Worm (Caenorhabditis elegans) whole organism, L1 larva: ENCODE data around the gene R01E6.2.

Experiments used
- C04F5.9 ChIP-seq: sonication (generic microtip); optimal IDR thresholded peaks from 2 replicates; lab custom pipeline; 2016; ENCODE audit warnings: missing genetic modification characterization, missing compliant biosample characterization
- C16A3.4 ChIP-seq: fragments of 150-350 bp; optimal IDR thresholded peaks from 2 replicates; lab custom pipeline; 2014; ENCODE audit warnings: missing biosample characterization, missing genetic modification characterization
- C34B4.2 ChIP-seq: sonication (generic microtip); optimal IDR thresholded peaks from 2 replicates; lab custom pipeline; 2017; ENCODE audit warnings: mild to moderate bottlenecking, missing genetic modification characterization, missing compliant biosample characterization
- F16B12.6 ChIP-seq: fragments of 150-350 bp; optimal IDR thresholded peaks from 2 replicates; lab custom pipeline; 2014; ENCODE audit warnings: missing biosample characterization, missing genetic modification characterization
- Y116A8C.19 ChIP-seq: sonication (generic microtip); optimal IDR thresholded peaks from 2 replicates; lab custom pipeline; 2016; ENCODE audit warnings: missing compliant biosample characterization, missing genetic modification characterization, borderline replicate concordance
- ceh-8 ChIP-seq: fragments of 200-800 bp; sonication (Bioruptor generic); optimal IDR thresholded peaks from 2 replicates; lab custom pipeline; 2018; ENCODE audit warnings: mild to moderate bottlenecking, missing genetic modification characterization, moderate library complexity, missing compliant biosample characterization
- ceh-90 ChIP-seq: sonication (generic microtip); optimal IDR thresholded peaks from 2 replicates; lab custom pipeline; 2016; ENCODE audit warnings: missing genetic modification characterization, missing compliant biosample characterization
- ces-1 ChIP-seq: fragments of 150-350 bp; optimal IDR thresholded peaks from 2 replicates; lab custom pipeline; 2014; ENCODE audit warnings: missing biosample characterization, missing genetic modification reagents, missing genetic modification characterization
- dsc-1 ChIP-seq: sonication (generic microtip); optimal IDR thresholded peaks from 2 replicates; lab custom pipeline; 2016; ENCODE audit warnings: mild to moderate bottlenecking, missing genetic modification characterization, missing compliant biosample characterization
- efl-1 ChIP-seq, 4 experiments: fragments of 150-350 bp; optimal IDR thresholded peaks in 3 of 4; peaks in 1 of 4; 1 replicate in 1 of 4; 2 replicates in 3 of 4; lab custom pipeline; 2014; ENCODE audit warnings: missing biosample characterization in 2 of 4, missing genetic modification characterization in 2 of 4, missing genetic modification reagents in 2 of 4
- egl-13 ChIP-seq: sonication (generic microtip); optimal IDR thresholded peaks from 2 replicates; lab custom pipeline; 2016; ENCODE audit warnings: missing genotype, missing genetic modification reagents, missing genetic modification characterization, missing compliant biosample characterization
- ets-5 ChIP-seq: fragments of 200-800 bp; sonication (Bioruptor generic); IDR thresholded peaks from 2 replicates; pipeline ENCODE4 v1.3.6; 2022; ENCODE audit warnings: missing genetic modification characterization, missing compliant biosample characterization
- fkh-4 ChIP-seq: sonication (generic microtip); optimal IDR thresholded peaks from 2 replicates; lab custom pipeline; 2016; ENCODE audit warnings: missing compliant biosample characterization, missing genetic modification characterization, borderline replicate concordance
- fkh-8 ChIP-seq: sonication (generic microtip); optimal IDR thresholded peaks from 2 replicates; lab custom pipeline; 2016; ENCODE audit warnings: mild to moderate bottlenecking, missing genetic modification characterization, missing compliant biosample characterization
- fos-1 ChIP-seq: fragments of 150-350 bp; optimal IDR thresholded peaks from 2 replicates; lab custom pipeline; 2014; ENCODE audit warnings: missing biosample characterization, missing genetic modification characterization
- hlh-17 ChIP-seq: fragments of 200-800 bp; sonication (Bioruptor generic); optimal IDR thresholded peaks from 2 replicates; lab custom pipeline; 2018; ENCODE audit warnings: missing genetic modification characterization, mild to moderate bottlenecking, missing compliant biosample characterization, moderate library complexity, borderline replicate concordance
- irx-1 ChIP-seq: sonication (generic microtip); optimal IDR thresholded peaks from 2 replicates; lab custom pipeline; 2016; ENCODE audit warnings: missing genetic modification characterization, missing compliant biosample characterization
- jun-1 ChIP-seq: fragments of 150-350 bp; optimal IDR thresholded peaks from 2 replicates; lab custom pipeline; 2014; ENCODE audit warnings: missing biosample characterization, missing genetic modification reagents, missing genetic modification characterization
- lin-13 ChIP-seq: fragments of 150-350 bp; optimal IDR thresholded peaks from 2 replicates; lab custom pipeline; 2014; ENCODE audit warnings: missing biosample characterization, missing genetic modification reagents, missing genetic modification characterization
- lin-15B ChIP-seq: fragments of 150-350 bp; sonication (generic microtip); optimal IDR thresholded peaks from 3 replicates; lab custom pipeline; 2014; ENCODE audit warnings: missing biosample characterization, missing genetic modification characterization
- lin-35 ChIP-seq, 2 experiments: fragments of 150-350 bp; optimal IDR thresholded peaks; 2 replicates each; lab custom pipeline; 2014; ENCODE audit warnings: missing biosample characterization in 2 of 2, missing genetic modification characterization in 2 of 2, missing genetic modification reagents in 2 of 2
- lin-39 ChIP-seq: fragments of 150-350 bp; optimal IDR thresholded peaks from 2 replicates; lab custom pipeline; 2014; ENCODE audit warnings: missing biosample characterization, missing genetic modification reagents, missing genetic modification characterization
- lir-3 ChIP-seq: sonication (generic microtip); optimal IDR thresholded peaks from 2 replicates; lab custom pipeline; 2016; ENCODE audit warnings: mild to moderate bottlenecking, missing genetic modification characterization, moderate library complexity, missing compliant biosample characterization; ENCODE audit not compliant: poor library complexity
- mab-9 ChIP-seq: fragments of 200-800 bp; sonication (Bioruptor generic); IDR thresholded peaks from 2 replicates; pipeline ENCODE4 v1.3.6; 2022; ENCODE audit warnings: missing genetic modification reagents, missing genetic modification characterization, missing compliant biosample characterization
- mef-2 ChIP-seq: fragments of 150-350 bp; optimal IDR thresholded peaks from 2 replicates; lab custom pipeline; 2014; ENCODE audit warnings: missing biosample characterization, missing genetic modification characterization
- mep-1 ChIP-seq: fragments of 150-350 bp; optimal IDR thresholded peaks from 2 replicates; lab custom pipeline; 2014; ENCODE audit warnings: missing biosample characterization, missing genetic modification characterization
- nhr-11 ChIP-seq: fragments of 150-350 bp; optimal IDR thresholded peaks from 2 replicates; lab custom pipeline; 2014; ENCODE audit warnings: missing biosample characterization, missing genetic modification characterization
- nhr-19 ChIP-seq: fragments of 200-800 bp; sonication (Bioruptor generic); conservative IDR thresholded peaks from 2 replicates; pipeline ENCODE4 v1.3.6; 2022; ENCODE audit warnings: missing genetic modification characterization, missing compliant biosample characterization
- nhr-20 ChIP-seq: sonication (generic microtip); optimal IDR thresholded peaks from 2 replicates; lab custom pipeline; 2016; ENCODE audit warnings: mild to moderate bottlenecking, missing genetic modification characterization, missing compliant biosample characterization
- nhr-237 ChIP-seq: fragments of 150-350 bp; optimal IDR thresholded peaks from 2 replicates; lab custom pipeline; 2014; ENCODE audit warnings: missing biosample characterization, missing genetic modification characterization
- nhr-28 ChIP-seq: fragments of 150-350 bp; optimal IDR thresholded peaks from 2 replicates; lab custom pipeline; 2014; ENCODE audit warnings: missing biosample characterization, missing genetic modification characterization
- nhr-47 ChIP-seq: sonication (generic microtip); optimal IDR thresholded peaks from 2 replicates; lab custom pipeline; 2016; ENCODE audit warnings: mild to moderate bottlenecking, missing genetic modification characterization, moderate library complexity, missing compliant biosample characterization
- nhr-71 ChIP-seq: sonication (generic microtip); optimal IDR thresholded peaks from 2 replicates; lab custom pipeline; 2016; ENCODE audit warnings: mild to moderate bottlenecking, missing genetic modification characterization, moderate library complexity, missing compliant biosample characterization
- nhr-84 ChIP-seq: sonication (generic microtip); optimal IDR thresholded peaks from 2 replicates; lab custom pipeline; 2017; ENCODE audit warnings: missing biosample characterization, missing genetic modification characterization
- nhr-85 ChIP-seq: sonication (generic microtip); peaks from one replicate; lab custom pipeline; 2016; ENCODE audit warnings: missing genetic modification characterization, inconsistent platforms, missing compliant biosample characterization
- pax-3 ChIP-seq: fragments of 200-800 bp; sonication (Bioruptor generic); optimal IDR thresholded peaks from 2 replicates; lab custom pipeline; 2018; ENCODE audit warnings: mild to moderate bottlenecking, missing genetic modification characterization, moderate library complexity, missing compliant biosample characterization
- pqm-1 ChIP-seq: sonication (generic microtip); optimal IDR thresholded peaks from 3 replicates; lab custom pipeline; 2017; ENCODE audit warnings: missing biosample characterization, missing genetic modification characterization
- skn-1 ChIP-seq: fragments of 150-350 bp; optimal IDR thresholded peaks from 2 replicates; lab custom pipeline; 2014; ENCODE audit warnings: missing biosample characterization, missing genetic modification characterization
- snpc-4 ChIP-seq: fragments of 150-350 bp; optimal IDR thresholded peaks from 2 replicates; lab custom pipeline; 2014; ENCODE audit warnings: missing biosample characterization, missing genetic modification characterization
- snu-23 ChIP-seq: sonication (generic microtip); optimal IDR thresholded peaks from 2 replicates; lab custom pipeline; 2016; ENCODE audit warnings: missing genetic modification characterization, missing compliant biosample characterization
- sox-4 ChIP-seq: sonication (generic microtip); optimal IDR thresholded peaks from 2 replicates; lab custom pipeline; 2016; ENCODE audit warnings: missing genetic modification characterization, missing compliant biosample characterization
- sup-37 ChIP-seq: fragments of 200-800 bp; sonication (Bioruptor generic); optimal IDR thresholded peaks from 2 replicates; lab custom pipeline; 2018; ENCODE audit warnings: mild to moderate bottlenecking, missing genetic modification characterization, missing compliant biosample characterization
- tbx-2 ChIP-seq: sonication (generic microtip); optimal IDR thresholded peaks from 2 replicates; lab custom pipeline; 2016; ENCODE audit warnings: missing genetic modification characterization, missing compliant biosample characterization
- tlp-1 ChIP-seq: fragments of 150-350 bp; optimal IDR thresholded peaks from 2 replicates; lab custom pipeline; 2014; ENCODE audit warnings: missing biosample characterization, missing genetic modification characterization
- unc-30 ChIP-seq: sonication (generic microtip); optimal IDR thresholded peaks from 2 replicates; lab custom pipeline; 2017; ENCODE audit warnings: missing biosample characterization, missing genetic modification characterization
- zag-1 ChIP-seq: fragments of 150-350 bp; optimal IDR thresholded peaks from 2 replicates; lab custom pipeline; 2014; ENCODE audit warnings: missing biosample characterization, missing genetic modification characterization
- zip-4 ChIP-seq: fragments of 200-800 bp; sonication (Bioruptor generic); optimal IDR thresholded peaks from 2 replicates; lab custom pipeline; 2018; ENCODE audit warnings: mild to moderate bottlenecking, missing genetic modification characterization, moderate library complexity, missing compliant biosample characterization
- ztf-11 ChIP-seq, 2 experiments: sonication (generic microtip); optimal IDR thresholded peaks; 2 replicates each; lab custom pipeline; 2016 to 2017; ENCODE audit warnings: missing genetic modification characterization in 2 of 2, missing biosample characterization in 1 of 2, missing compliant biosample characterization in 1 of 2
- ztf-4 ChIP-seq: fragments of 150-350 bp; optimal IDR thresholded peaks from 2 replicates; lab custom pipeline; 2014; ENCODE audit warnings: missing biosample characterization, missing genetic modification characterization

R01E6.2 gene

ce11 chrX:13525094-13525493 lies 41.2 kb downstream of the R01E6.2 start:
- no peak for TF ChIP-seq ceh-90 (tag; lab: Kevin White, UChicago)
- no peak for TF ChIP-seq ets-5 (GFP tag; lab: Robert Waterston, UW)
- no peak for TF ChIP-seq skn-1 (tag; lab: Kevin White, UChicago)
- no peak for TF ChIP-seq pax-3 (tag; lab: Kevin White, UChicago)
- TF ChIP-seq sup-37 (GFP tag; lab: Kevin White, UChicago), result no peak

- no peak for TF ChIP-seq zag-1 (tag; lab: Kevin White, UChicago)
- TF ChIP-seq lin-13 (GFP tag; lab: Kevin White, UChicago), result peak; percentile 34
- no peak for TF ChIP-seq Y116A8C.19 (tag; lab: Kevin White, UChicago)
- no peak for TF ChIP-seq mef-2
- TF ChIP-seq efl-1 (optimal IDR thresholded peaks at IDR 0.05; lab: Kevin White, UChicago), result no peak
- TF ChIP-seq efl-1 (GFP tag; optimal IDR thresholded peaks at IDR 0.05 in 1 of 2; lab: Kevin White, UChicago), result peak in 1 of 2 experiments; percentile 33
- TF ChIP-seq irx-1 (tag; lab: Kevin White, UChicago), result no peak
- TF ChIP-seq dsc-1 (tag; lab: Kevin White, UChicago), result peak; percentile 17
- no peak for TF ChIP-seq egl-13 (tag; lab: Kevin White, UChicago)
- peak; percentile 44 for TF ChIP-seq nhr-71 (tag; lab: Kevin White, UChicago)
- peak; percentile 26 for TF ChIP-seq nhr-20 (tag; lab: Kevin White, UChicago)
- TF ChIP-seq nhr-19 (GFP tag; lab: Robert Waterston, UW), result no peak
- TF ChIP-seq nhr-84 (tag; lab: Kevin White, UChicago), result no peak
- TF ChIP-seq zip-4 (GFP tag; lab: Kevin White, UChicago), result no peak
- TF ChIP-seq ces-1 (GFP tag; lab: Kevin White, UChicago), result no peak
- no peak for TF ChIP-seq nhr-28 (tag; lab: Kevin White, UChicago)
- TF ChIP-seq tlp-1 (tag; lab: Kevin White, UChicago), result no peak
- TF ChIP-seq ztf-11 (tag; optimal IDR thresholded peaks at IDR 0.05; lab: Kevin White, UChicago), result peak in 1 of 2 experiments; percentile 41
- peak; percentile 34 for TF ChIP-seq mep-1 (tag; lab: Kevin White, UChicago)
- no peak for TF ChIP-seq C34B4.2
- TF ChIP-seq lin-35 (GFP tag; optimal IDR thresholded peaks at IDR 0.05; lab: Kevin White, UChicago), result peak; percentile 23 to 33
- peak; percentile 36 for TF ChIP-seq tbx-2 (tag; lab: Kevin White, UChicago)
- peak; percentile 38 for TF ChIP-seq jun-1
- TF ChIP-seq nhr-85, result peak; percentile 79
- TF ChIP-seq sup-37 (GFP tag; lab: Kevin White, UChicago), result no peak
- peak; percentile 21 for TF ChIP-seq C16A3.4 (tag; lab: Kevin White, UChicago)
- TF ChIP-seq F16B12.6 (tag; lab: Kevin White, UChicago), result no peak
- peak; percentile 14 for TF ChIP-seq lin-15B
- no peak for TF ChIP-seq ztf-4 (tag; lab: Kevin White, UChicago)
- TF ChIP-seq nhr-237 (tag; lab: Kevin White, UChicago), result no peak
- no peak for TF ChIP-seq sox-4 (tag; lab: Kevin White, UChicago)
- TF ChIP-seq unc-30 (tag; lab: Kevin White, UChicago), result no peak
- no peak for TF ChIP-seq nhr-11 (tag; lab: Kevin White, UChicago)
- TF ChIP-seq ceh-90 (tag; lab: Kevin White, UChicago), result no peak
- TF ChIP-seq fkh-4 (tag; lab: Kevin White, UChicago), result no peak
- TF ChIP-seq C04F5.9 (tag; lab: Kevin White, UChicago), result no peak
- TF ChIP-seq fos-1, result no peak
- TF ChIP-seq snpc-4 (tag; lab: Kevin White, UChicago), result peak; percentile 14
- 0 out of 2 replicates have a peak, but pooled peaks have one; percentile 11 for TF ChIP-seq mab-9 (GFP tag; lab: Robert Waterston, UW)
- TF ChIP-seq nhr-47, result peak; percentile 30
- no peak for TF ChIP-seq pqm-1
- peak; percentile 45 for TF ChIP-seq snu-23
- TF ChIP-seq ceh-8 (GFP tag; lab: Kevin White, UChicago), result no peak
- TF ChIP-seq fkh-8 (tag; lab: Kevin White, UChicago), result peak; percentile 34
- TF ChIP-seq hlh-17 (GFP tag; lab: Kevin White, UChicago), result no peak
- TF ChIP-seq lin-39 (tag; lab: Kevin White, UChicago), result no peak
- TF ChIP-seq lir-3 (tag; lab: Kevin White, UChicago), result no peak
Observed at ce11 chrX:13518861-13519713, 47.2 kb downstream of the R01E6.2 start, which contains the start of the genes cdk-4 and F18H3.1. Gene cdk-4, minus strand, starts transcription at chrX:13518911. Gene F18H3.1, plus strand, starts transcription at chrX:13519663.
